Worm (Caenorhabditis elegans) whole organism, L1 larva: Measurements from ENCODE around the gene F48G7.9.
A peak's percentile ranks its signal among the peaks of the same experiment; 100 is the strongest.

Experiments
- C04F5.9 ChIP-seq: sonication (generic microtip); optimal IDR thresholded peaks from 2 replicates; lab custom pipeline; 2016; ENCODE audit warnings: missing genetic modification characterization, missing compliant biosample characterization
- C34B4.2 ChIP-seq: sonication (generic microtip); optimal IDR thresholded peaks from 2 replicates; lab custom pipeline; 2017; ENCODE audit warnings: mild to moderate bottlenecking, missing genetic modification characterization, missing compliant biosample characterization
- F16B12.6 ChIP-seq: fragments of 150-350 bp; optimal IDR thresholded peaks from 2 replicates; lab custom pipeline; 2014; ENCODE audit warnings: missing biosample characterization, missing genetic modification characterization
- Y116A8C.19 ChIP-seq: sonication (generic microtip); optimal IDR thresholded peaks from 2 replicates; lab custom pipeline; 2016; ENCODE audit warnings: missing compliant biosample characterization, missing genetic modification characterization, borderline replicate concordance
- aha-1 ChIP-seq: fragments of 150-350 bp; optimal IDR thresholded peaks from 2 replicates; lab custom pipeline; 2014; ENCODE audit warnings: missing biosample characterization, missing genetic modification characterization
- ama-1 ChIP-seq: fragments of 150-350 bp; optimal IDR thresholded peaks from 2 replicates; lab custom pipeline; 2014
- blmp-1 ChIP-seq: fragments of 150-350 bp; optimal IDR thresholded peaks from 2 replicates; lab custom pipeline; 2014; ENCODE audit warnings: missing biosample characterization, missing genetic modification characterization
- ceh-82 ChIP-seq, 3 experiments: fragments of 150-350 bp in 1 of 3; sonication (generic microtip) in 2 of 3; optimal IDR thresholded peaks; 2 replicates each; lab custom pipeline; 2014 to 2017; ENCODE audit warnings: missing biosample characterization in 3 of 3, missing genetic modification characterization in 3 of 3
- ces-1 ChIP-seq: fragments of 150-350 bp; optimal IDR thresholded peaks from 2 replicates; lab custom pipeline; 2014; ENCODE audit warnings: missing biosample characterization, missing genetic modification reagents, missing genetic modification characterization
- dpl-1 ChIP-seq, 3 experiments: fragments of 150-350 bp in 2 of 3; sonication (generic microtip) in 1 of 3; optimal IDR thresholded peaks; 2 replicates each; lab custom pipeline; 2014 to 2017; ENCODE audit warnings: missing biosample characterization in 3 of 3, missing genetic modification characterization in 3 of 3, missing genetic modification reagents in 3 of 3
- egl-13 ChIP-seq: sonication (generic microtip); optimal IDR thresholded peaks from 2 replicates; lab custom pipeline; 2016; ENCODE audit warnings: missing genotype, missing genetic modification reagents, missing genetic modification characterization, missing compliant biosample characterization
- elt-2 ChIP-seq: sonication (generic microtip); optimal IDR thresholded peaks from 2 replicates; lab custom pipeline; 2016; ENCODE audit warnings: missing genetic modification characterization, mild to moderate bottlenecking, inconsistent platforms, missing compliant biosample characterization, missing genetic modification reagents
- elt-3 ChIP-seq, 6 experiments: fragments of 150-350 bp in 1 of 6; sonication (generic microtip); optimal IDR thresholded peaks; 2 replicates each; lab custom pipeline; 2017 to 2018; ENCODE audit warnings: missing biosample characterization in 6 of 6, missing genetic modification characterization in 6 of 6, inconsistent platforms in 1 of 6
- fkh-4 ChIP-seq: sonication (generic microtip); optimal IDR thresholded peaks from 2 replicates; lab custom pipeline; 2016; ENCODE audit warnings: missing compliant biosample characterization, missing genetic modification characterization, borderline replicate concordance
- fkh-8 ChIP-seq: sonication (generic microtip); optimal IDR thresholded peaks from 2 replicates; lab custom pipeline; 2016; ENCODE audit warnings: mild to moderate bottlenecking, missing genetic modification characterization, missing compliant biosample characterization
- hlh-4 ChIP-seq: sonication (generic microtip); optimal IDR thresholded peaks from 2 replicates; lab custom pipeline; 2016; ENCODE audit warnings: mild to moderate bottlenecking, missing genetic modification characterization, missing compliant biosample characterization
- hpl-2 ChIP-seq: fragments of 150-350 bp; optimal IDR thresholded peaks from 2 replicates; lab custom pipeline; 2014; ENCODE audit warnings: missing biosample characterization, missing genetic modification reagents, missing genetic modification characterization
- irx-1 ChIP-seq: sonication (generic microtip); optimal IDR thresholded peaks from 2 replicates; lab custom pipeline; 2016; ENCODE audit warnings: missing genetic modification characterization, missing compliant biosample characterization
- lin-14 ChIP-seq: fragments of 200-800 bp; sonication (Bioruptor generic); optimal IDR thresholded peaks from 2 replicates; lab custom pipeline; 2018; ENCODE audit warnings: mild to moderate bottlenecking, missing genetic modification characterization, moderate library complexity, missing compliant biosample characterization
- lin-15B ChIP-seq: fragments of 150-350 bp; sonication (generic microtip); optimal IDR thresholded peaks from 3 replicates; lab custom pipeline; 2014; ENCODE audit warnings: missing biosample characterization, missing genetic modification characterization
- lin-35 ChIP-seq, 2 experiments: fragments of 150-350 bp; optimal IDR thresholded peaks; 2 replicates each; lab custom pipeline; 2014; ENCODE audit warnings: missing biosample characterization in 2 of 2, missing genetic modification characterization in 2 of 2, missing genetic modification reagents in 2 of 2
- mab-9 ChIP-seq: fragments of 200-800 bp; sonication (Bioruptor generic); IDR thresholded peaks from 2 replicates; pipeline ENCODE4 v1.3.6; 2022; ENCODE audit warnings: missing genetic modification reagents, missing genetic modification characterization, missing compliant biosample characterization
- mdl-1 ChIP-seq, 2 experiments: fragments of 150-350 bp; optimal IDR thresholded peaks; 2 replicates each; lab custom pipeline; 2014 to 2017; ENCODE audit warnings: missing biosample characterization in 2 of 2, missing genetic modification characterization in 2 of 2, inconsistent platforms in 1 of 2
- mef-2 ChIP-seq: fragments of 150-350 bp; optimal IDR thresholded peaks from 2 replicates; lab custom pipeline; 2014; ENCODE audit warnings: missing biosample characterization, missing genetic modification characterization
- nhr-19 ChIP-seq: fragments of 200-800 bp; sonication (Bioruptor generic); conservative IDR thresholded peaks from 2 replicates; pipeline ENCODE4 v1.3.6; 2022; ENCODE audit warnings: missing genetic modification characterization, missing compliant biosample characterization
- nhr-20 ChIP-seq: sonication (generic microtip); optimal IDR thresholded peaks from 2 replicates; lab custom pipeline; 2016; ENCODE audit warnings: mild to moderate bottlenecking, missing genetic modification characterization, missing compliant biosample characterization
- nhr-237 ChIP-seq: fragments of 150-350 bp; optimal IDR thresholded peaks from 2 replicates; lab custom pipeline; 2014; ENCODE audit warnings: missing biosample characterization, missing genetic modification characterization
- nhr-47 ChIP-seq: sonication (generic microtip); optimal IDR thresholded peaks from 2 replicates; lab custom pipeline; 2016; ENCODE audit warnings: mild to moderate bottlenecking, missing genetic modification characterization, moderate library complexity, missing compliant biosample characterization
- nhr-77 ChIP-seq: fragments of 150-350 bp; optimal IDR thresholded peaks from 2 replicates; lab custom pipeline; 2014; ENCODE audit warnings: missing biosample characterization, missing genetic modification characterization
- nhr-85 ChIP-seq: sonication (generic microtip); peaks from one replicate; lab custom pipeline; 2016; ENCODE audit warnings: missing genetic modification characterization, inconsistent platforms, missing compliant biosample characterization
- nhr-90 ChIP-seq: sonication (generic microtip); optimal IDR thresholded peaks from 2 replicates; lab custom pipeline; 2016; ENCODE audit warnings: mild to moderate bottlenecking, missing genetic modification characterization, missing compliant biosample characterization; ENCODE audit not compliant: poor library complexity
- pqm-1 ChIP-seq: sonication (generic microtip); optimal IDR thresholded peaks from 3 replicates; lab custom pipeline; 2017; ENCODE audit warnings: missing biosample characterization, missing genetic modification characterization
- skn-1 ChIP-seq: fragments of 150-350 bp; optimal IDR thresholded peaks from 2 replicates; lab custom pipeline; 2014; ENCODE audit warnings: missing biosample characterization, missing genetic modification characterization
- snpc-4 ChIP-seq: fragments of 150-350 bp; optimal IDR thresholded peaks from 2 replicates; lab custom pipeline; 2014; ENCODE audit warnings: missing biosample characterization, missing genetic modification characterization
- snu-23 ChIP-seq: sonication (generic microtip); optimal IDR thresholded peaks from 2 replicates; lab custom pipeline; 2016; ENCODE audit warnings: missing genetic modification characterization, missing compliant biosample characterization
- sup-37 ChIP-seq: fragments of 200-800 bp; sonication (Bioruptor generic); optimal IDR thresholded peaks from 2 replicates; lab custom pipeline; 2018; ENCODE audit warnings: mild to moderate bottlenecking, missing genetic modification characterization, missing compliant biosample characterization
- tbx-2 ChIP-seq: sonication (generic microtip); optimal IDR thresholded peaks from 2 replicates; lab custom pipeline; 2016; ENCODE audit warnings: missing genetic modification characterization, missing compliant biosample characterization
- tlp-1 ChIP-seq: fragments of 150-350 bp; optimal IDR thresholded peaks from 2 replicates; lab custom pipeline; 2014; ENCODE audit warnings: missing biosample characterization, missing genetic modification characterization
- unc-130 ChIP-seq: fragments of 150-350 bp; optimal IDR thresholded peaks from 2 replicates; lab custom pipeline; 2017; ENCODE audit warnings: missing biosample characterization, missing genetic modification characterization, inconsistent platforms
- unc-30 ChIP-seq: sonication (generic microtip); optimal IDR thresholded peaks from 2 replicates; lab custom pipeline; 2017; ENCODE audit warnings: missing biosample characterization, missing genetic modification characterization
- unc-62 ChIP-seq: fragments of 150-350 bp; optimal IDR thresholded peaks from 2 replicates; lab custom pipeline; 2014; ENCODE audit warnings: missing biosample characterization, missing genetic modification reagents, missing genetic modification characterization
- unc-86 ChIP-seq: sonication (generic microtip); optimal IDR thresholded peaks from 2 replicates; lab custom pipeline; 2016; ENCODE audit warnings: missing genetic modification characterization, missing compliant biosample characterization
- xbp-1 ChIP-seq: sonication (generic microtip); optimal IDR thresholded peaks from 2 replicates; lab custom pipeline; 2016; ENCODE audit warnings: missing genetic modification characterization, missing compliant biosample characterization

F48G7.9 gene

ce11 chrV:667459-667858 is 39.0 kb upstream of the F48G7.9 start, which contains the start of gene nhr-180:
nhr-180 (minus strand) TSS chrV:667510.
- no peak for TF ChIP-seq unc-130 (tag; lab: Kevin White, UChicago)
- peak; percentile 17 for TF ChIP-seq xbp-1 (tag; lab: Kevin White, UChicago)
- no peak for TF ChIP-seq tlp-1 (tag; lab: Kevin White, UChicago)
- TF ChIP-seq nhr-77 (tag; lab: Kevin White, UChicago): no peak
- no peak for TF ChIP-seq egl-13 (tag; lab: Kevin White, UChicago)
- no peak for TF ChIP-seq snpc-4 (tag; lab: Kevin White, UChicago)
- TF ChIP-seq mab-9 (GFP tag; lab: Robert Waterston, UW): no peak
- no peak for TF ChIP-seq aha-1
- no peak for TF ChIP-seq unc-86
- TF ChIP-seq ama-1 (lab: Kevin White, UChicago): no peak
- no peak for TF ChIP-seq nhr-47
- no peak for TF ChIP-seq sup-37 (GFP tag; lab: Kevin White, UChicago)
- no peak for TF ChIP-seq unc-62 (GFP tag; lab: Kevin White, UChicago)
- TF ChIP-seq irx-1 (tag; lab: Kevin White, UChicago): no peak
- peak; percentile 14 for TF ChIP-seq nhr-20 (tag; lab: Kevin White, UChicago)
- no peak for TF ChIP-seq nhr-237 (tag; lab: Kevin White, UChicago)
- TF ChIP-seq dpl-1 (GFP tag; optimal IDR thresholded peaks at IDR 0.05; lab: Kevin White, UChicago): no peak
- TF ChIP-seq lin-14 (GFP tag; lab: Kevin White, UChicago): no peak
- peak in 1 of 2 experiments; percentile 61 for TF ChIP-seq mdl-1 (tag; optimal IDR thresholded peaks at IDR 0.05; lab: Kevin White, UChicago)
- TF ChIP-seq fkh-8: no peak
- peak in 1 of 2 experiments; percentile 52 for TF ChIP-seq lin-35 (GFP tag; optimal IDR thresholded peaks at IDR 0.05; lab: Kevin White, UChicago)
- TF ChIP-seq tbx-2 (tag; lab: Kevin White, UChicago): no peak
- peak; percentile 0 for TF ChIP-seq skn-1 (tag; lab: Kevin White, UChicago)
- TF ChIP-seq lin-15B (tag; lab: Kevin White, UChicago): no peak
- no peak for TF ChIP-seq mef-2 (tag; lab: Kevin White, UChicago)
- no peak for TF ChIP-seq pqm-1 (tag; lab: Kevin White, UChicago)
- no peak for TF ChIP-seq F16B12.6 (tag; lab: Kevin White, UChicago)
- peak in 1 of 6 experiments; percentile 8 for TF ChIP-seq elt-3 (tag; optimal IDR thresholded peaks at IDR 0.05; lab: Kevin White, UChicago)
- no peak for TF ChIP-seq nhr-85 (tag; lab: Kevin White, UChicago)
- TF ChIP-seq ceh-82 (tag; optimal IDR thresholded peaks at IDR 0.05; lab: Kevin White, UChicago): no peak
- TF ChIP-seq fkh-4 (tag; lab: Kevin White, UChicago): no peak
- TF ChIP-seq hlh-4 (tag; lab: Kevin White, UChicago): no peak
- no peak for TF ChIP-seq C04F5.9 (tag; lab: Kevin White, UChicago)
- no peak for TF ChIP-seq unc-30 (tag; lab: Kevin White, UChicago)
- TF ChIP-seq nhr-19: 0 out of 2 replicates have a peak, but pooled peaks have one; percentile 7
- peak; percentile 27 for TF ChIP-seq snu-23 (GFP tag; lab: Kevin White, UChicago)
- TF ChIP-seq ces-1 (GFP tag; lab: Kevin White, UChicago): no peak
- TF ChIP-seq blmp-1 (tag; lab: Kevin White, UChicago): peak; percentile 29
- TF ChIP-seq Y116A8C.19 (tag; lab: Kevin White, UChicago): no peak
- TF ChIP-seq hpl-2: no peak
- no peak for TF ChIP-seq nhr-90 (tag; lab: Kevin White, UChicago)
- peak; percentile 8 for TF ChIP-seq elt-2 (tag; lab: Kevin White, UChicago)
- TF ChIP-seq C34B4.2 (tag; lab: Kevin White, UChicago): no peak
- TF ChIP-seq, all 84 proteins: peak for 10
